Fruit fly (Drosophila melanogaster) whole organism, embryonic: ENCODE data around the gene Boh1.
A peak's percentile ranks its signal among the peaks of the same experiment; 100 is the strongest.

Experiments
- Bgb ChIP-seq: fragments of 200-800 bp; sonication (Bioruptor generic); IDR thresholded peaks from 2 replicates; pipeline ENCODE4 v1.3.6; 2022; ENCODE audit warnings: missing biosample characterization, missing genetic modification characterization; ENCODE audit not compliant: partially characterized antibody
- CG15269 ChIP-seq: fragments of 200-800 bp; sonication (Bioruptor generic); optimal IDR thresholded peaks from 2 replicates; lab custom pipeline; 2018; ENCODE audit warnings: missing biosample characterization, mild to moderate bottlenecking, missing genetic modification characterization, moderate library complexity
- CG15696 ChIP-seq: fragments of 200-800 bp; sonication (Bioruptor generic); optimal IDR thresholded peaks from 2 replicates; lab custom pipeline; 2019; ENCODE audit warnings: missing biosample characterization, mild to moderate bottlenecking, missing genetic modification characterization, moderate library complexity
- CG17385 ChIP-seq: fragments of 200-800 bp; sonication (Bioruptor generic); optimal IDR thresholded peaks from 3 replicates; lab custom pipeline; 2018; ENCODE audit warnings: missing biosample characterization, mild to moderate bottlenecking, missing genetic modification characterization
- CG17802 ChIP-seq: fragments of 200-800 bp; sonication (Bioruptor generic); optimal IDR thresholded peaks from 2 replicates; lab custom pipeline; 2018; ENCODE audit warnings: missing biosample characterization, mild to moderate bottlenecking, missing genetic modification characterization, moderate library complexity
- CG1832 ChIP-seq: fragments of 200-800 bp; sonication (Bioruptor generic); optimal IDR thresholded peaks from 2 replicates; lab custom pipeline; 2017; ENCODE audit warnings: missing biosample characterization, mild to moderate bottlenecking, missing genetic modification characterization, inconsistent platforms
- CG2120 ChIP-seq: fragments of 200-800 bp; sonication (Bioruptor generic); optimal IDR thresholded peaks from 3 replicates; lab custom pipeline; 2016; ENCODE audit warnings: missing biosample characterization, missing genetic modification characterization
- CG30431 ChIP-seq: fragments of 200-800 bp; sonication (Bioruptor generic); optimal IDR thresholded peaks from 2 replicates; lab custom pipeline; 2017; ENCODE audit warnings: missing biosample characterization, missing genetic modification characterization
- CG31441 ChIP-seq: fragments of 200-800 bp; sonication (Bioruptor generic); IDR thresholded peaks from 2 replicates; pipeline ENCODE4 v1.3.6; 2022; ENCODE audit warnings: missing biosample characterization, missing genetic modification characterization
- CG32767 ChIP-seq: fragments of 200-800 bp; sonication (Bioruptor generic); IDR thresholded peaks from 2 replicates; pipeline ENCODE4 v1.3.6; 2022; ENCODE audit warnings: missing biosample characterization, missing genetic modification characterization
- CG32772 ChIP-seq: fragments of 200-800 bp; sonication (Bioruptor generic); IDR thresholded peaks from 2 replicates; pipeline ENCODE4 v1.3.6; 2022; ENCODE audit warnings: missing biosample characterization, missing genetic modification characterization
- CG4328 ChIP-seq: fragments of 200-800 bp; sonication (Bioruptor generic); optimal IDR thresholded peaks from 3 replicates; lab custom pipeline; 2017; ENCODE audit warnings: missing biosample characterization, missing genetic modification reagents, missing genetic modification characterization
- CG4617 ChIP-seq: fragments of 200-800 bp; sonication (Bioruptor generic); optimal IDR thresholded peaks from 3 replicates; lab custom pipeline; 2016; ENCODE audit warnings: missing biosample characterization, missing genetic modification characterization, borderline replicate concordance
- CG4820 ChIP-seq: fragments of 200-800 bp; sonication (Bioruptor generic); optimal IDR thresholded peaks from 3 replicates; lab custom pipeline; 2016; ENCODE audit warnings: missing biosample characterization, missing genetic modification characterization
- CG6254 ChIP-seq: fragments of 200-800 bp; sonication (Bioruptor generic); optimal IDR thresholded peaks from 3 replicates; lab custom pipeline; 2017; ENCODE audit warnings: mild to moderate bottlenecking, missing biosample characterization, missing genetic modification reagents, missing genetic modification characterization
- CG6689 ChIP-seq: fragments of 200-800 bp; sonication (Bioruptor generic); IDR thresholded peaks from 2 replicates; pipeline ENCODE4 v1.3.6; 2022; ENCODE audit warnings: missing biosample characterization, missing genetic modification characterization
- CG7839 ChIP-seq: fragments of 200-800 bp; sonication (Bioruptor generic); optimal IDR thresholded peaks from 3 replicates; lab custom pipeline; 2018; ENCODE audit warnings: missing biosample characterization, mild to moderate bottlenecking, missing genetic modification characterization, moderate library complexity
- Chrac-16 ChIP-seq: fragments of 200-800 bp; sonication (Bioruptor generic); optimal IDR thresholded peaks from 3 replicates; lab custom pipeline; 2016; ENCODE audit warnings: missing biosample characterization, missing genetic modification characterization
- D19A ChIP-seq: fragments of 200-800 bp; optimal IDR thresholded peaks from 3 replicates; lab custom pipeline; 2019; ENCODE audit warnings: missing biosample characterization, mild to moderate bottlenecking, missing genetic modification characterization, moderate library complexity
- Doc3 ChIP-seq: fragments of 200-800 bp; sonication (Bioruptor generic); IDR thresholded peaks from 3 replicates; pipeline ENCODE4 v1.3.6; 2022; ENCODE audit warnings: missing biosample characterization, missing genetic modification characterization; ENCODE audit not compliant: partially characterized antibody
- Fer3 ChIP-seq: fragments of 200-800 bp; sonication (Bioruptor generic); optimal IDR thresholded peaks from 2 replicates; lab custom pipeline; 2018; ENCODE audit warnings: missing biosample characterization, mild to moderate bottlenecking, missing genetic modification characterization, moderate library complexity
- Gsc ChIP-seq: fragments of 200-800 bp; sonication (Bioruptor generic); IDR thresholded peaks from 2 replicates; pipeline ENCODE4 v1.3.6; 2022; ENCODE audit warnings: missing biosample characterization, missing genetic modification characterization
- Hr39 ChIP-seq: fragments of >200 bp; optimal IDR thresholded peaks from 2 replicates; lab custom pipeline; 2017
- Hr51 ChIP-seq, 2 experiments: fragments of 200-800 bp; sonication (Bioruptor generic); optimal IDR thresholded peaks; 2 replicates in 1 of 2; 3 replicates in 1 of 2; lab custom pipeline; 2016 to 2018; ENCODE audit warnings: missing biosample characterization in 2 of 2, missing genetic modification characterization in 2 of 2, mild to moderate bottlenecking in 1 of 2, moderate library complexity in 1 of 2
- Kr ChIP-seq: fragments of 200-800 bp; sonication (Bioruptor generic); optimal IDR thresholded peaks from 2 replicates; lab custom pipeline; 2017; ENCODE audit warnings: missing biosample characterization, mild to moderate bottlenecking, missing genetic modification characterization
- Lpt ChIP-seq: fragments of >200 bp; optimal IDR thresholded peaks from 2 replicates; lab custom pipeline; 2018; ENCODE audit warnings: missing biosample characterization, missing genetic modification characterization
- Side ChIP-seq: fragments of 200-800 bp; sonication (Bioruptor generic); optimal IDR thresholded peaks from 2 replicates; lab custom pipeline; 2016; ENCODE audit warnings: missing biosample characterization, missing genetic modification characterization
- TFAM ChIP-seq: fragments of 200-800 bp; sonication (Bioruptor generic); optimal IDR thresholded peaks from 2 replicates; lab custom pipeline; 2017; ENCODE audit warnings: missing biosample characterization, missing genetic modification characterization, inconsistent platforms
- Usf ChIP-seq: fragments of 200-800 bp; sonication (Bioruptor generic); optimal IDR thresholded peaks from 2 replicates; lab custom pipeline; 2017; ENCODE audit warnings: missing genotype, missing biosample characterization, missing genetic modification characterization
- ara ChIP-seq: fragments of 200-800 bp; sonication (Bioruptor generic); IDR thresholded peaks from 2 replicates; pipeline ENCODE4 v1.3.6; 2022; ENCODE audit warnings: missing biosample characterization, missing genetic modification characterization
- bigmax ChIP-seq: fragments of 200-800 bp; sonication (Bioruptor generic); optimal IDR thresholded peaks from 2 replicates; lab custom pipeline; 2018; ENCODE audit warnings: missing biosample characterization, mild to moderate bottlenecking, missing genetic modification characterization
- bowl ChIP-seq: fragments of 200-800 bp; sonication (Bioruptor generic); IDR thresholded peaks from 2 replicates; pipeline ENCODE4 v1.3.6; 2022; ENCODE audit warnings: missing biosample characterization, missing genetic modification characterization
- cad ChIP-seq: fragments of >200 bp; optimal IDR thresholded peaks from 2 replicates; lab custom pipeline; 2017; ENCODE audit warnings: missing biosample characterization, missing genetic modification characterization
- chinmo ChIP-seq: fragments of 200-800 bp; sonication (Bioruptor generic); IDR thresholded peaks from 4 replicates; pipeline ENCODE4 v1.3.6; 2022; ENCODE audit warnings: missing biosample characterization, missing genetic modification characterization; ENCODE audit not compliant: partially characterized antibody
- chn ChIP-seq: fragments of 200-800 bp; sonication (Bioruptor generic); optimal IDR thresholded peaks from 2 replicates; lab custom pipeline; 2016; ENCODE audit warnings: missing biosample characterization, missing genetic modification characterization
- crol ChIP-seq: fragments of 200-800 bp; sonication (Bioruptor generic); IDR thresholded peaks from 2 replicates; pipeline ENCODE4 v1.3.6; 2022; ENCODE audit warnings: missing biosample characterization, missing genetic modification characterization
- fd102C ChIP-seq: fragments of 200-800 bp; sonication (Bioruptor generic); optimal IDR thresholded peaks from 2 replicates; lab custom pipeline; 2018; ENCODE audit warnings: missing biosample characterization, mild to moderate bottlenecking, missing genetic modification characterization, moderate library complexity
- klu ChIP-seq: fragments of 200-800 bp; sonication (Bioruptor generic); IDR thresholded peaks from 2 replicates; pipeline ENCODE4 v1.3.6; 2022; ENCODE audit warnings: missing biosample characterization, missing genetic modification characterization
- lmd ChIP-seq: fragments of 200-800 bp; sonication (Bioruptor generic); IDR thresholded peaks from 2 replicates; pipeline ENCODE4 v1.3.6; 2022; ENCODE audit warnings: missing biosample characterization, missing genetic modification characterization
- nmo ChIP-seq: fragments of 200-800 bp; sonication (Bioruptor generic); optimal IDR thresholded peaks from 2 replicates; lab custom pipeline; 2018; ENCODE audit warnings: missing biosample characterization, mild to moderate bottlenecking, missing genetic modification characterization, moderate library complexity
- oc ChIP-seq: fragments of 200-800 bp; sonication (Bioruptor generic); optimal IDR thresholded peaks from 2 replicates; lab custom pipeline; 2018; ENCODE audit warnings: missing biosample characterization, mild to moderate bottlenecking, missing genetic modification characterization, moderate library complexity
- p53 ChIP-seq: fragments of 200-800 bp; sonication (Bioruptor generic); optimal IDR thresholded peaks from 2 replicates; lab custom pipeline; 2016; ENCODE audit warnings: missing biosample characterization, missing genetic modification characterization
- sd ChIP-seq: fragments of 200-800 bp; sonication (Bioruptor generic); optimal IDR thresholded peaks from 3 replicates; lab custom pipeline; 2018; ENCODE audit warnings: missing biosample characterization, mild to moderate bottlenecking, missing genetic modification characterization, moderate library complexity
- stwl ChIP-seq: fragments of 200-800 bp; sonication (Bioruptor generic); optimal IDR thresholded peaks from 3 replicates; lab custom pipeline; 2018; ENCODE audit warnings: missing biosample characterization, mild to moderate bottlenecking, missing genetic modification characterization, moderate library complexity
- unc-4 ChIP-seq: fragments of 200-800 bp; sonication (Bioruptor generic); IDR thresholded peaks from 2 replicates; pipeline ENCODE4 v1.3.6; 2022; ENCODE audit warnings: missing biosample characterization, missing genetic modification characterization; ENCODE audit not compliant: partially characterized antibody
- unpg ChIP-seq: fragments of 200-800 bp; sonication (Bioruptor generic); optimal IDR thresholded peaks from 3 replicates; lab custom pipeline; 2018; ENCODE audit warnings: missing biosample characterization, mild to moderate bottlenecking, missing genetic modification characterization, moderate library complexity
- wdn ChIP-seq: fragments of 200-800 bp; sonication (Bioruptor generic); IDR thresholded peaks from 2 replicates; pipeline ENCODE4 v1.3.6; 2022; ENCODE audit warnings: missing biosample characterization, missing genetic modification characterization
- zen ChIP-seq: fragments of 200-800 bp; sonication (Bioruptor generic); optimal IDR thresholded peaks from 3 replicates; lab custom pipeline; 2018; ENCODE audit warnings: missing biosample characterization, mild to moderate bottlenecking, missing genetic modification characterization, moderate library complexity

Gene Boh1

dm6 chr3R:27937752-27938694 lies 18.8 kb upstream of the Boh1 start, which contains the start of the genes NSD and BOD1 (continued):
- no peak for TF ChIP-seq oc (tag; lab: Kevin White, UChicago)
- TF ChIP-seq CG4328 (GFP tag; lab: Kevin White, UChicago) = peak; percentile 18
- no peak for TF ChIP-seq CG17385 (GFP tag; lab: Kevin White, UChicago)
- TF ChIP-seq Bgb (GFP tag; lab: Robert Waterston, UW) = peak; percentile 98
- peak; percentile 49 for TF ChIP-seq ara (GFP tag; lab: Robert Waterston, UW)
- TF ChIP-seq CG4820 (GFP tag; lab: Kevin White, UChicago) = peak; percentile 46
- TF ChIP-seq D19A (tag; lab: Kevin White, UChicago) = no peak
- no peak for TF ChIP-seq Lpt (GFP tag; lab: Kevin White, UChicago)
- TF ChIP-seq Fer3 (tag; lab: Kevin White, UChicago) = peak; percentile 39
- TF ChIP-seq unpg (GFP tag; lab: Kevin White, UChicago) = peak; percentile 46
- TF ChIP-seq CG30431 = peak; percentile 33
- peak; percentile 8; the same call in 1 of the 2 replicates for TF ChIP-seq crol
- peak; percentile 44 for TF ChIP-seq CG2120
- TF ChIP-seq Hr51 (GFP tag; optimal IDR thresholded peaks at IDR 0.05; lab: Kevin White, UChicago) = no peak
- no peak for TF ChIP-seq TFAM
- peak; percentile 53 for TF ChIP-seq wdn (GFP tag; lab: Robert Waterston, UW)
- TF ChIP-seq Hr39 (lab: Kevin White, UChicago) = no peak
- TF ChIP-seq CG32767 (GFP tag; lab: Robert Waterston, UW) = no peak
- no peak for TF ChIP-seq CG6254 (GFP tag; lab: Kevin White, UChicago)
- TF ChIP-seq CG31441 (GFP tag; lab: Robert Waterston, UW) = no peak; the same call in 1 of the 2 replicates
- TF ChIP-seq Doc3 (GFP tag; lab: Robert Waterston, UW) = peak; percentile 67
- no peak for TF ChIP-seq cad (GFP tag; lab: Kevin White, UChicago)
- no peak for TF ChIP-seq bigmax (GFP tag; lab: Kevin White, UChicago)
- no peak for TF ChIP-seq fd102C (GFP tag; lab: Kevin White, UChicago)
- TF ChIP-seq lmd (GFP tag; lab: Robert Waterston, UW) = peak; percentile 64
- peak; percentile 51 for TF ChIP-seq CG15269 (tag; lab: Kevin White, UChicago)
- TF ChIP-seq CG15696 (tag; lab: Kevin White, UChicago) = peak; percentile 55
- peak; percentile 77 for TF ChIP-seq CG4617
- TF ChIP-seq CG1832 = no peak
- TF ChIP-seq sd (tag; lab: Kevin White, UChicago) = no peak
- peak; percentile 39 for TF ChIP-seq stwl (tag; lab: Kevin White, UChicago)
- TF ChIP-seq unc-4 = peak; percentile 80
- no peak for TF ChIP-seq chn (GFP tag; lab: Kevin White, UChicago)
- TF ChIP-seq Gsc (GFP tag; lab: Robert Waterston, UW) = no peak
- TF ChIP-seq nmo (GFP tag; lab: Kevin White, UChicago) = peak; percentile 56
- TF ChIP-seq klu = peak; percentile 69
- TF ChIP-seq Chrac-16 = peak; percentile 23
- no peak for TF ChIP-seq CG17802
- TF ChIP-seq chinmo (GFP tag; lab: Robert Waterston, UW) = peak; percentile 91
- TF ChIP-seq zen (tag; lab: Kevin White, UChicago) = peak; percentile 24
- TF ChIP-seq Side (GFP tag; lab: Kevin White, UChicago) = no peak
- peak; percentile 59 for TF ChIP-seq CG7839 (tag; lab: Kevin White, UChicago)
- TF ChIP-seq Kr (GFP tag; lab: Kevin White, UChicago) = no peak
- peak; percentile 41 for TF ChIP-seq Usf (GFP tag; lab: Kevin White, UChicago)
- TF ChIP-seq bowl (GFP tag; lab: Robert Waterston, UW) = no peak
- TF ChIP-seq CG6689 (GFP tag; lab: Robert Waterston, UW) = 0 out of 2 replicates have a peak, but pooled peaks have one; percentile 19
- TF ChIP-seq p53 (GFP tag; lab: Kevin White, UChicago) = no peak
- peak; percentile 77 for TF ChIP-seq CG32772
